Worm (Caenorhabditis elegans) whole organism, L3 larva: ENCODE measurements around the gene F42G4.7.

Source experiments
- R02D3.7 ChIP-seq: fragments of 150-350 bp; optimal IDR thresholded peaks from 2 replicates; lab custom pipeline; 2014; ENCODE audit warnings: missing biosample characterization, missing genetic modification characterization
- hmg-11 ChIP-seq: sonication (generic microtip); optimal IDR thresholded peaks from 2 replicates; lab custom pipeline; 2016; ENCODE audit warnings: missing genetic modification characterization, missing compliant biosample characterization
- nfya-1 ChIP-seq: sonication (generic microtip); optimal IDR thresholded peaks from 2 replicates; lab custom pipeline; 2017; ENCODE audit warnings: missing genetic modification characterization, mild to moderate bottlenecking, missing compliant biosample characterization, antibody characterized with exemption, moderate library complexity; ENCODE audit not compliant: insufficient read depth
- nhr-11 ChIP-seq: fragments of 150-350 bp; optimal IDR thresholded peaks from 2 replicates; lab custom pipeline; 2014; ENCODE audit warnings: missing biosample characterization, missing genetic modification characterization
- nhr-77 ChIP-seq: fragments of 150-350 bp; optimal IDR thresholded peaks from 2 replicates; lab custom pipeline; 2014; ENCODE audit warnings: missing biosample characterization, missing genetic modification characterization
- pqm-1 ChIP-seq: fragments of 150-350 bp; optimal IDR thresholded peaks from 2 replicates; lab custom pipeline; 2017; ENCODE audit warnings: missing biosample characterization, missing genetic modification characterization, inconsistent platforms
- sea-2 ChIP-seq: fragments of 150-350 bp; sonication (generic microtip); optimal IDR thresholded peaks from 4 replicates; lab custom pipeline; 2014; ENCODE audit warnings: missing biosample characterization, missing genetic modification reagents, missing genetic modification characterization
- ztf-11 ChIP-seq: fragments of 150-350 bp; optimal IDR thresholded peaks from 2 replicates; lab custom pipeline; 2014; ENCODE audit warnings: missing biosample characterization, missing genetic modification characterization

DNA sequence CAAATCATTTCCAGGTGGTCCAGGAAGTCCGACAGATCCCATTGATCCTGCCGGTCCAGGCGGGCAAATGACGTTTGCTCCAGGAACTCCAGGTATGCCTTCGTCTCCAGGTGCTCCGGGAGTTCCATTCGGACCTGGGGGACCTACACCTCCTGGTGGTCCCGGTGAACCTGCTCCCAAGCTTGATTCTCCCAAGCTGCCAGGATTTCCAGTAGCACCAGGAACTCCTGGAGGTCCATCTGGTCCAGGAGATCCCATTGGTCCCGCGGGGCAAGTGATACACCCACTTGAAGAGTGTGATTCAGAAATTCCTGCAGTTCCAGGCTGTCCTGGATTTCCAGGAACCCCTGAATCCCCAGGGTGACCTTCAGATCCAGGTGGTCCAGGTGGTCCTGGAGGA is 49.3 kb upstream of the F42G4.7 start:
- TF ChIP-seq hmg-11 (tag; lab: Kevin White, UChicago) (no peak), nfya-1 (tag; lab: Kevin White, UChicago) (no peak), ztf-11 (tag; lab: Kevin White, UChicago) (no peak), nhr-77 (tag; lab: Kevin White, UChicago) (no peak), sea-2 (GFP tag; lab: Kevin White, UChicago) (no peak), R02D3.7 (tag; lab: Kevin White, UChicago) (no peak), pqm-1 (tag; lab: Kevin White, UChicago) (no peak), nhr-11 (tag; lab: Kevin White, UChicago) (no peak)
